Worm (Caenorhabditis elegans): ENCODE data around the gene fbxa-144.

The fbxa-144 gene

ce11 chrV:16159594-16159993 is 27.0 kb upstream of the fbxa-144 start, which contains the start of gene F10A3.17:
Gene F10A3.17, minus strand, starts transcription at chrV:16159694.
- TF ChIP-seq zfp-3 (GFP tag; conservative IDR thresholded peaks at IDR 0.05) (no peak), R02D3.7 (tag; optimal IDR thresholded peaks at IDR 0.05) (no peak), arid-1 (GFP tag; conservative IDR thresholded peaks at IDR 0.05) (no peak), ces-1 (GFP tag; optimal IDR thresholded peaks at IDR 0.05) (no peak), Y5F2A.4 (GFP tag; optimal IDR thresholded peaks at IDR 0.05) (no peak), mxl-2 (GFP tag; conservative IDR thresholded peaks at IDR 0.05) (no peak), vab-7 (GFP tag; IDR thresholded peaks at IDR 0.05) (no peak), fkh-10 (GFP tag; optimal IDR thresholded peaks at IDR 0.05) (no peak)

ce11 chrV:16158391-16158790 is 25.8 kb upstream of the fbxa-144 start, which contains the start of gene str-99:
Gene str-99, minus strand, starts transcription at chrV:16158491.
- TF ChIP-seq nhr-76 (tag; optimal IDR thresholded peaks at IDR 0.05), result no peak
- TF ChIP-seq pha-4 (GFP tag; IDR thresholded peaks at IDR 0.05), result no peak
- TF ChIP-seq pha-4 (tag; optimal IDR thresholded peaks at IDR 0.05), result no peak
- peak in 1 of 2 experiments; percentile 39 for TF ChIP-seq unc-62 (GFP tag; optimal IDR thresholded peaks at IDR 0.05 in 1 of 2)
- no peak for TF ChIP-seq unc-62 (tag; optimal IDR thresholded peaks at IDR 0.05)
- TF ChIP-seq mes-2 (tag; optimal IDR thresholded peaks at IDR 0.05; ENCODE audit: poor library complexity, severe bottlenecking), result no peak

- TF ChIP-seq unc-62 (GFP tag; optimal IDR thresholded peaks at IDR 0.05 in 1 of 2) (peak in 1 of 2 experiments; percentile 62), unc-62 (tag; optimal IDR thresholded peaks at IDR 0.05) (no peak), nhr-111 (GFP tag; optimal IDR thresholded peaks at IDR 0.05) (no peak), R02D3.7 (tag; optimal IDR thresholded peaks at IDR 0.05) (no peak)
These were observed 22.5 kb upstream of the fbxa-144 start, which contains the start of gene str-97 for ce11 chrV:16155111-16155510. Gene str-97, minus strand, starts transcription at chrV:16155211.

- no peak for TF ChIP-seq snpc-4 (tag; optimal IDR thresholded peaks at IDR 0.05)
- TF ChIP-seq ceh-20 (GFP tag; IDR thresholded peaks at IDR 0.05), result no peak
- no peak for TF ChIP-seq nhr-42 (GFP tag; IDR thresholded peaks at IDR 0.05)
- no peak for TF ChIP-seq nhr-77 (tag; optimal IDR thresholded peaks at IDR 0.05)
- TF ChIP-seq ctbp-1 (GFP tag; IDR thresholded peaks at IDR 0.05), result no peak
- TF ChIP-seq dmd-9 (GFP tag; IDR thresholded peaks at IDR 0.05), result no peak
- TF ChIP-seq dve-1 (tag; optimal IDR thresholded peaks at IDR 0.05; ENCODE audit: insufficient read depth), result no peak
- no peak for TF ChIP-seq daf-12 (tag; optimal IDR thresholded peaks at IDR 0.05)
- TF ChIP-seq spr-3 (GFP tag; optimal IDR thresholded peaks at IDR 0.05), result no peak
- TF ChIP-seq nhr-25 (tag; optimal IDR thresholded peaks at IDR 0.05; ENCODE audit: borderline replicate concordance, insufficient read depth), result no peak
- no peak for TF ChIP-seq zip-11 (GFP tag; IDR thresholded peaks at IDR 0.05)
- no peak for TF ChIP-seq hlh-30 (tag; optimal IDR thresholded peaks at IDR 0.05; ENCODE audit: insufficient read depth)
- TF ChIP-seq daf-16 (GFP tag; optimal IDR thresholded peaks at IDR 0.05), result no peak
- TF ChIP-seq daf-16 (tag; optimal IDR thresholded peaks at IDR 0.05), result no peak
- TF ChIP-seq tra-1 (GFP tag; IDR thresholded peaks at IDR 0.05), result no peak
- no peak for TF ChIP-seq nhr-28 (tag; optimal IDR thresholded peaks at IDR 0.05)
- TF ChIP-seq T20F7.1 (GFP tag; optimal IDR thresholded peaks at IDR 0.05), result no peak
These were observed 20.8 kb upstream of the fbxa-144 start, which contains the start of gene str-254 for ce11 chrV:16153375-16153774. Gene str-254, minus strand, starts transcription at chrV:16153475.

- no peak for TF ChIP-seq ztf-7 (tag; optimal IDR thresholded peaks at IDR 0.05)
- no peak for TF ChIP-seq lsy-2 (tag; optimal IDR thresholded peaks at IDR 0.05)
- no peak for TF ChIP-seq nhr-77 (tag; optimal IDR thresholded peaks at IDR 0.05)
- no peak for TF ChIP-seq dve-1 (tag; optimal IDR thresholded peaks at IDR 0.05; ENCODE audit: insufficient read depth)
- TF ChIP-seq F37D6.2 (tag; optimal IDR thresholded peaks at IDR 0.05), result no peak
- TF ChIP-seq mes-2 (tag; optimal IDR thresholded peaks at IDR 0.05; ENCODE audit: poor library complexity, severe bottlenecking), result no peak
- TF ChIP-seq mxl-2 (GFP tag; conservative IDR thresholded peaks at IDR 0.05), result no peak
- TF ChIP-seq madf-5 (GFP tag; IDR thresholded peaks at IDR 0.05), result no peak
- TF ChIP-seq daf-12 (tag; optimal IDR thresholded peaks at IDR 0.05), result no peak
- no peak for TF ChIP-seq saeg-2 (GFP tag; IDR thresholded peaks at IDR 0.05)
- TF ChIP-seq nhr-102 (tag; optimal IDR thresholded peaks at IDR 0.05), result no peak
- TF ChIP-seq zag-1 (tag; optimal IDR thresholded peaks at IDR 0.05), result no peak
- no peak for TF ChIP-seq mdl-1 (tag; optimal IDR thresholded peaks at IDR 0.05)
- no peak for TF ChIP-seq hlh-30 (tag; optimal IDR thresholded peaks at IDR 0.05; ENCODE audit: insufficient read depth)
- TF ChIP-seq R02D3.7 (tag; optimal IDR thresholded peaks at IDR 0.05), result no peak
- no peak for TF ChIP-seq tra-1 (GFP tag; IDR thresholded peaks at IDR 0.05)
- TF ChIP-seq sdz-12 (GFP tag; optimal IDR thresholded peaks at IDR 0.05), result no peak
- no peak for TF ChIP-seq gei-8 (GFP tag; optimal IDR thresholded peaks at IDR 0.05)
- TF ChIP-seq rbr-2 (tag; optimal IDR thresholded peaks at IDR 0.05), result no peak
- TF ChIP-seq dmd-8 (GFP tag; IDR thresholded peaks at IDR 0.05), result no peak
These were observed 16.2 kb upstream of the fbxa-144 start, which contains the start of gene F10A3.4 for ce11 chrV:16148805-16149204. Gene F10A3.4, plus strand, starts transcription at chrV:16149105.

All from whole organism, L4 larva.